Worm (Caenorhabditis elegans): ENCODE results near the gene enee-1.

The enee-1 gene

DNA sequence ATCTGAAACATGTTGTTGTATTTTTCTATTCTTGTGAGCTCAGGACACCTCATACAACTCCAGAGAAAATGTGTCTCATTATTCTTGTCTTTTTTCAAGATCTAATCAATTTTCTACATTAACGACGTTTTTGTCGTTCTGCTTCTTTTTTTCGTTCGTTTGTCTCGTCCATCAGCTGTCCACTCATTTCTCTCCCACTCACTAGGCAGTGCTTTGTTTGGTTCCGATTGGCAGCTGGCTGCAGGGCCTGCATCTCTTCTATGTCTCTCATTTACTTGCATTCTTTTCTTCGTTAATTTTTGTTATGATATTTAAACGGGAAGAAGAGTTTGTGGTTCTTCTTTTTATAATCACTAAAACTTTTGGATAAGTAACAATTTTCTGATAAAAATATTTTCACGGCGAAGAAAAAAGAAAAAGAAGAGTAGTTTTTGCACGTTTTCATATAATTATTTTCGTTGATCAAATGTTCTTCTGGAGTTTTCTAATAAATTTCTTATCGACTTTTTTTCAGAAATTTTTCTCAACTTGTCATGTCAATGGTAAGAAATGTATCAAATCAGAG, 23.1 kb upstream of the enee-1 start, which contains the start of gene 2L52.1:
TSS of gene 2L52.1 (plus strand) at position 515 of the 565 bp plus-strand sequence.
- TF ChIP-seq ceh-79 (tag; optimal IDR thresholded peaks at IDR 0.05) (no peak), ZK185.1 (tag; optimal IDR thresholded peaks at IDR 0.05; ENCODE audit: poor library complexity, severe bottlenecking) (no peak), K11D2.4 (GFP tag; IDR thresholded peaks at IDR 0.05) (no peak), ztf-3 (GFP tag; optimal IDR thresholded peaks at IDR 0.05) (no peak), nhr-80 (tag; optimal IDR thresholded peaks at IDR 0.05) (peak; percentile 28), madf-6 (GFP tag; IDR thresholded peaks at IDR 0.05) (no peak), nhr-90 (tag; optimal IDR thresholded peaks at IDR 0.05) (no peak)

DNA sequence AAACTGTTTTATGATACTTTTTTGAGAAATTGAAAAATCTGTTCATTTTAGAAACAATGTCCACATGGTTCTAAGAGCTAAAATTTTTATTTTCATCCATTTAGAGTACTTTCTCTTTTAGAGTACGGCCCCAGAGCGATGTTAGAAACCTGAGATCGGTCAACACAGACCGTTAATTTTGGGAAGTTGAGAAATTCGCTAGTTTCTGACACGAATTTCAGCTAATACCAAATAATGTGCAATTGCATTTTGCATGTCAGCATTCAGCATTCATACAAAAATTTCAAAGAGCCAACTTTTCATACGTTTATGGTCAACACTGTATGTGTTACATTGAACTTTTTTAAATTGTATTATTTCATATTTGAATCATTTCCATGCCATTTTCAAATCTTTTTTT, 19.7 kb upstream of the enee-1 start:
- no peak for TF ChIP-seq madf-6 (GFP tag; IDR thresholded peaks at IDR 0.05)
- TF ChIP-seq K12H6.12 (tag; optimal IDR thresholded peaks at IDR 0.05): no peak
- no peak for TF ChIP-seq hlh-26 (GFP tag; conservative IDR thresholded peaks at IDR 0.05)
- TF ChIP-seq F49E8.2 (tag; optimal IDR thresholded peaks at IDR 0.05; ENCODE audit: insufficient read depth): no peak
- TF ChIP-seq K11D2.4 (GFP tag; IDR thresholded peaks at IDR 0.05): no peak

DNA sequence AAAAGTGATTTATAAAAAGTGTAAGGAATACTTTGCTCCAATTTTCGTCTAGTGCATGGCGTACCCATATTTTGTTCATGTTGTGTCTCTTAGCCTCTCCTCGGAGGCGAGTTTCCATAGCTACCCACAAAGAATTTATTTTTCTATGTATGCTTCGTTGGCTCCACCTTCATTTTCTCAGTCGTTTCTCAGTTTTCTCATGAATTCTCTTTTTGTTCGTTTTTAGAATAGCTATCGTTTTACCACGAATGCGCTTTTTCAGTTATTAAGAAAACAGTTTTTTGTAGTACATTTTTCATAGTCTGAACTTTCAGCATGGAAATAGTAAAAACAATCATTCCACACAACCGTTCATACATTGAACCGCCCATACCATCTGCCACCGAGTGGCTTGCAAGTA, 18.1 kb upstream of the enee-1 start, which contains the start of gene osta-1:
TSS of gene osta-1 (plus strand) at position 309 of the 400 bp plus-strand sequence.
- TF ChIP-seq B0035.1 (tag; optimal IDR thresholded peaks at IDR 0.05) (no peak), nfyb-1 (GFP tag; IDR thresholded peaks at IDR 0.05) (no peak), B0336.3 (GFP tag; IDR thresholded peaks at IDR 0.05) (no peak)

DNA sequence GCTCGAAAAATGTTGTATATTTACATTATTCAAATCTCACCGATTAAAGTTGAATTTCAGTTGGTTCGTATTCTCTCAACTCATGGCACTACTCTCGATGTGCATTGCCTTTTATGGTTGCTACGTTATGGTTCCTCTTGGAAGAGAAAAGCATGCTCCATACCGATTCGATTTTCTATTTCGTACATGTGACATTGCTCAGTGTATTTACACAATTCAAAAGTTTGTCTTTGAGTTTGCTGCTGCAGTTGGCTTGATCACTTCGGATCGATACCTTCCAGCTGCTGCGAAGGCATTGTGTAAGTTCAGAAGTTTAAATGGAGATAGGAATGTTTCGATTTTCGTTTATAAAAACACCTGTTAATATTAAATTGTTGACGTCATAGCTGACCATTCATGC, 16.3 kb upstream of the enee-1 start:
- TF ChIP-seq D2030.7 (GFP tag; IDR thresholded peaks at IDR 0.05) (no peak), attf-6 (GFP tag; IDR thresholded peaks at IDR 0.05) (no peak), F22D6.2 (tag; optimal IDR thresholded peaks at IDR 0.05) (no peak), ceh-58 (GFP tag; IDR thresholded peaks at IDR 0.05) (no peak), nhr-90 (tag; optimal IDR thresholded peaks at IDR 0.05) (no peak), T26A5.8 (tag; optimal IDR thresholded peaks at IDR 0.05) (no peak), cebp-2 (GFP tag; IDR thresholded peaks at IDR 0.05) (no peak), rpc-1 (optimal IDR thresholded peaks at IDR 0.05) (no peak), rpc-1 (tag; optimal IDR thresholded peaks at IDR 0.05) (no peak), T07F8.4 (tag; optimal IDR thresholded peaks at IDR 0.05) (no peak), unc-130 (GFP tag; optimal IDR thresholded peaks at IDR 0.05) (no peak), rcor-1 (GFP tag; IDR thresholded peaks at IDR 0.05) (no peak), madf-6 (GFP tag; IDR thresholded peaks at IDR 0.05) (no peak), ceh-100 (GFP tag; IDR thresholded peaks at IDR 0.05) (no peak), nfyb-1 (GFP tag; IDR thresholded peaks at IDR 0.05) (no peak), snpc-1.3 (tag; optimal IDR thresholded peaks at IDR 0.05; ENCODE audit: insufficient read depth) (no peak), ama-1 (optimal IDR thresholded peaks at IDR 0.05) (no peak), ama-1 (GFP tag; optimal IDR thresholded peaks at IDR 0.05) (no peak), xnd-1 (tag; optimal IDR thresholded peaks at IDR 0.05) (no peak), nfya-1 (tag; optimal IDR thresholded peaks at IDR 0.05; ENCODE audit: borderline replicate concordance, insufficient read depth) (no peak), ceh-91 (GFP tag; IDR thresholded peaks at IDR 0.05) (no peak), pbrm-1 (GFP tag; IDR thresholded peaks at IDR 0.05) (no peak)

DNA sequence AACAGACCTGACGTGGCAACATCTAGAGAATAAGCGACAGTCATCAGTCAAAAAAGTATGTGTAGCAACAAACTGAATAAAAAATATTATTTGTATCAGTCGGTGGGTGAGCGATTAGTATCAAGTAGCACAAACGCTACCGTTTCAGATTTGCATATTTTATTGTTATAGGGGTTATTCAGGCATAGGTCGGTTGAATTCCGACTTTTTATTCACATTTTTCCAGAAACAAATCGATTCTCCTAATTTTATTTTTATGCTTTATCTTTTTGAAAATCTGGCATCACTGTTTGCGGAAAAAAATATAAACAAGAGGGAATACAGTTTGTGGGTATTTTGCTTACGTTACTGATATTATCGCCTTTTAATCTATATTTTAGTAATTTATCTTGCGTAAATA, 12.7 kb upstream of the enee-1 start, which contains the start of gene best-4:
TSS of gene best-4 (minus strand) at position 101 of the 400 bp plus-strand sequence.
- no peak for TF ChIP-seq ceh-27 (GFP tag; optimal IDR thresholded peaks at IDR 0.05)
- no peak for TF ChIP-seq Y79H2A.3 (GFP tag; conservative IDR thresholded peaks at IDR 0.05)
- no peak for TF ChIP-seq nfyb-1 (GFP tag; IDR thresholded peaks at IDR 0.05)
- TF ChIP-seq ztf-25 (GFP tag; IDR thresholded peaks at IDR 0.05): no peak
- no peak for TF ChIP-seq hrde-1 (tag; optimal IDR thresholded peaks at IDR 0.05; ENCODE audit: borderline replicate concordance)
- no peak for TF ChIP-seq madf-6 (GFP tag; IDR thresholded peaks at IDR 0.05)
- no peak for TF ChIP-seq sea-2 (GFP tag; IDR thresholded peaks at IDR 0.05)
- no peak for TF ChIP-seq zim-3 (tag; optimal IDR thresholded peaks at IDR 0.05)
- no peak for TF ChIP-seq ceh-79 (tag; optimal IDR thresholded peaks at IDR 0.05)
- TF ChIP-seq gei-17 (GFP tag; optimal IDR thresholded peaks at IDR 0.05): no peak
- no peak for TF ChIP-seq repo-1 (tag; optimal IDR thresholded peaks at IDR 0.05)
- TF ChIP-seq die-1 (tag; optimal IDR thresholded peaks at IDR 0.05): no peak
- TF ChIP-seq snpc-3.4 (tag; optimal IDR thresholded peaks at IDR 0.05): no peak
- no peak for TF ChIP-seq aptf-2 (GFP tag; conservative IDR thresholded peaks at IDR 0.05)
- no peak for TF ChIP-seq pha-4 (tag; optimal IDR thresholded peaks at IDR 0.05)

Measured in whole organism, young adult.